Fruit fly (Drosophila melanogaster): ENCODE measurements around the gene Pgant6.

The Pgant6 gene

DNA sequence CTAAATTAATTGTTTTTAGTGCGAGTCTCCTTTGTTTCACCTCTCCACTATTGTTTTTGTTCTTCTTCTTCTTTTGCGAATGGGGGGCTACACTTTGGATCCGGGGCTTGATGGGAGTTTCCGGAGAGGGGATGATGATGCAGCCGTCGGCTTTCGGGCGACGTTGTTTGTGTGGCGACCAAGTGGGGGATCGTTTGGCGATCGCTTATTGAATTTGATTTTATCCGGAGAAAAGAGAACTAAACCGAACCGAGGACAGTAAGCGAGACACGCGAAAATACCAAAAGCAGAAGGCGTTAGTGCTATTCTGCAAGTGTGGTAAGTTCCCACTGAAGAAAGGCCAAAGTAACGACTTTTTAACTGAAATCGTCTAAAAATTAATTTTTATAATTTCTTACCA is 10.0 kb upstream of the Pgant6 start, which contains the start of gene AhcyL1:
Gene AhcyL1, minus strand, starts transcription at position 281 of the 400 bp plus-strand sequence.
- TF ChIP-seq toe (GFP tag; optimal IDR thresholded peaks at IDR 0.05) (no peak), CG33017 (tag; optimal IDR thresholded peaks at IDR 0.05) (peak; percentile 2), pad (GFP tag; optimal IDR thresholded peaks at IDR 0.05) (peak; percentile 7), cnc (optimal IDR thresholded peaks at IDR 0.05) (no peak), CG11617 (GFP tag; optimal IDR thresholded peaks at IDR 0.05) (peak; percentile 31), bab1 (GFP tag; optimal IDR thresholded peaks at IDR 0.05) (peak; percentile 81), CG12768 (GFP tag; optimal IDR thresholded peaks at IDR 0.05) (peak; percentile 66)

DNA sequence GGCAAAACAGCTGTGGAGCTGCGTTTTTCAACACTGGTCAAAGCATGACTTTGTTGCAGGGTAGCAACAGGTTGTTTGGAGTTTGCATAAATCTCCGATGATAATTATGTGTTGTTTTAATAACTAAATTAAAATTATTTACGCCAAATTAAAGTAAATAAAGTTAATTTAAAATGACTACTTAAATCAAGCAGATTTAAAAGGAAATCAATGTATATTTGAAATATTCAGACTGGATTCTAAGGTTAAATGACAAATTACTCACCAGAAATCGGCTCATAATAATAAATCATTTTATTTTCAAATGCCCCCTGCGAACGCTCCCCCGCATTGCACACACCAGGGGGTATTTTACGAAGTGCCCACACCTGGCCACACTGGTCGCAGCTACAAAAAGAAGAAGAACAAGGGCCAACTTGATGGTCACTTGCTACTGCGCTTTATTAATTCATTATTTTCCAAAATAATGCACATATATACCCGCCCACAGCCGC is 8.0 kb upstream of the Pgant6 start, which contains the start of the genes CG12093 and Atg2:
Gene CG12093, minus strand, starts transcription at position 40 of the 494 bp plus-strand sequence.
Gene Atg2, plus strand, starts transcription at position 371 of the 494 bp plus-strand sequence.
- TF ChIP-seq tj (GFP tag; optimal IDR thresholded peaks at IDR 0.05), result peak; percentile 85
- TF ChIP-seq Crg-1 (GFP tag; optimal IDR thresholded peaks at IDR 0.05), result peak; percentile 92
- peak; percentile 95 for TF ChIP-seq CG33017 (tag; optimal IDR thresholded peaks at IDR 0.05)
- peak; percentile 95 for TF ChIP-seq bab1 (GFP tag; optimal IDR thresholded peaks at IDR 0.05)
- TF ChIP-seq ovo (GFP tag; optimal IDR thresholded peaks at IDR 0.05), result peak; percentile 88
- TF ChIP-seq cnc (optimal IDR thresholded peaks at IDR 0.05), result no peak
- TF ChIP-seq Clk (GFP tag; optimal IDR thresholded peaks at IDR 0.05), result peak; percentile 89
- TF ChIP-seq CG11617 (GFP tag; optimal IDR thresholded peaks at IDR 0.05), result peak; percentile 96
- TF ChIP-seq toe (GFP tag; optimal IDR thresholded peaks at IDR 0.05), result peak; percentile 92
- TF ChIP-seq CG1620 (GFP tag; optimal IDR thresholded peaks at IDR 0.05), result peak; percentile 95
- peak; percentile 97 for TF ChIP-seq CG7101 (tag; optimal IDR thresholded peaks at IDR 0.05)
- no peak for TF ChIP-seq CG5204 (GFP tag; optimal IDR thresholded peaks at IDR 0.05)
- peak; percentile 84 for TF ChIP-seq Hr96 (GFP tag; optimal IDR thresholded peaks at IDR 0.05)
- peak; percentile 88 for TF ChIP-seq Mnt (GFP tag; optimal IDR thresholded peaks at IDR 0.05)
- TF ChIP-seq cic (GFP tag; optimal IDR thresholded peaks at IDR 0.05), result peak; percentile 72
- no peak for TF ChIP-seq kay (GFP tag; ENCODE audit: borderline replicate concordance)
- peak; percentile 82 for TF ChIP-seq pad (GFP tag; optimal IDR thresholded peaks at IDR 0.05)
- TF ChIP-seq CG12768 (GFP tag; optimal IDR thresholded peaks at IDR 0.05), result peak; percentile 94
- TF ChIP-seq CG14711 (tag; optimal IDR thresholded peaks at IDR 0.05), result peak; percentile 88
- TF ChIP-seq CG7045 (GFP tag; optimal IDR thresholded peaks at IDR 0.05), result peak; percentile 95

DNA sequence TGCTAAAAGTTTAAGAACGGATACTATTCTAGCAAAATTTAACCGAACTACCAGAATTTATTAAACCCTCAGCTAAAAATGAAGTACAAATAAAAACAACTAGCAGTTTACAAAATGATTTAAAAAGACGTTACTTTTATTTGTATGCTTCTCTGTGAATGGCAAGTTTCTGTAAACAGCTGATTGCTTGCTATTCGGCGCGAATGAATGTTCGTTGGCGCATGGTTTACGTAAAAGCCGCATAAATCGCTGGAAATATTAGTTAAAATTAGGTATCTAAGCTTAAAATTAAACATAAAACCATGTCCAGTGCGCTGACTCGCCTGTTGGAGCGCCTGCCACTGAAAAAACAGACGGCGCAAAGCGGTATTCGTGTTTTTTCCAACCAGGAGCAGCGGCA is 1.3 kb upstream of the Pgant6 start, which contains the start of gene mRpS35:
Gene mRpS35, plus strand, starts transcription at position 189 of the 400 bp plus-strand sequence.
- peak; percentile 0 for TF ChIP-seq Mnt (GFP tag; optimal IDR thresholded peaks at IDR 0.05)
- no peak for TF ChIP-seq bab1 (GFP tag; optimal IDR thresholded peaks at IDR 0.05)

DNA sequence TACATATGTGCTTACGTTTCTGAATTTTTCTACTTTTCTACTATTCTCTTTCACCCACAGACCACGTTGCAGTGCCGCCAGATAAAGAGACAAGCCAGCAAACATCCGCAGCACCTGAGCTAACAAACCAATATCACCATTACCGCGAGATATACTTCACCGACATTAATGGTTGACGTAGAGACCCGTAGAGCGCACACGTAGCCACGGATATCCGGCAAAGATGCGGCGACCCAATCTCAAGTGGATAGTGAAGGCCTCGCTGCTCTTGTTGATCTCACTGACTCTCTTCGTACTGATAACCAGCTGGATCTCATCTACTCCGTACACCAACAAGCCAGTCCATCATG is 598 bp downstream of the Pgant6 start:
- TF ChIP-seq Hr96 (GFP tag; optimal IDR thresholded peaks at IDR 0.05) (no peak), cic (GFP tag; optimal IDR thresholded peaks at IDR 0.05) (peak; percentile 29)

DNA sequence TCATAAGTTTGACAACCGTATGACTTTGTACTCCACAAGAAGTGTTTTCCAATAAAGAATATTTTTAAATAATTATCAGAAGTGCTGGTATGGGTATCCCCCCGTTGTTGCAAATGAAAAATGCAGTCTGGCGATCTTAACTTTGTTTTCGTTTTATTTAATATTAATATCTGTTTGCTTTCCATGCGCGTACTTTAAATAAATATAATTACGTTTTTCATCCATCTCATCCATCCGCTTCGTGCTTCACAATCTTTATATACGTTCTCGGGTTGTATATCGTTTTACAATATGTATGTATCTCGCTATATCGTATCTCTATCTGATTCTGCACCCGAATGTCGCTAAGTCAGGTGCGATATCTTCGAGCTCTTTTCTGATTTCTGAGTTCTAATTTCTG is 3.9 kb downstream of the Pgant6 start:
- TF ChIP-seq CG7101 (tag; optimal IDR thresholded peaks at IDR 0.05) (no peak), Crg-1 (GFP tag; optimal IDR thresholded peaks at IDR 0.05) (no peak), CG14711 (tag; optimal IDR thresholded peaks at IDR 0.05) (no peak), ovo (GFP tag; optimal IDR thresholded peaks at IDR 0.05) (no peak), kay (GFP tag; ENCODE audit: borderline replicate concordance) (peak; percentile 93), Hr96 (GFP tag; optimal IDR thresholded peaks at IDR 0.05) (no peak), pad (GFP tag; optimal IDR thresholded peaks at IDR 0.05) (no peak), cnc (optimal IDR thresholded peaks at IDR 0.05) (no peak)

DNA sequence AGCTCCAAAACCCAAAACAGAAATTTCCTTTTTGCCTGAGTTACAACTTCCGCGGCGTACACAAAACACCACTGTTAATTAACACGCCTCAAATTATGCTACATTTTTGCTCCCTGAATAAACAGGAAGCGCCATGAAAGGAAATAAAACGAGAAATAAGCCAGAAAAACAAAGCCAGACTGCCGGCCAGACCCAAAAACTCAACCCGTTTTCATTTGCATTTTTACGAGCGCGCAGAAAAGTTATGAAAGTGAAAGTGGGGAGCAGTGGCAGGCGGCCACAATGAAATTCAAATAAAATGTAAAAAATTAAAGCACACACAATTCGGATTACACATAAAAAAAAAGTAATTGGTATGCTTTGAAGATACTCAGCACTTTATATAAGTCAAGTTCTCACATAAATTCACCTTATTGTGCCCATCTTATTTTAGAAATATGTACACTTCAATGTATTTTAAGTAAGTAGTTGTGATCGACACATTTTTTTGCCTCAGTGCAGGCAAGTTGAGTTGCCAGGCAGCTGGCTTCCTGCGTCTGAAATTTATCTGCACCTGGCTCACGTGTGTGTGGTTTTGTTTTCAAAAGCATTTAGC is 13.4 kb downstream of the Pgant6 start:
- TF ChIP-seq CG33017 (tag; optimal IDR thresholded peaks at IDR 0.05) (no peak), Clk (GFP tag; optimal IDR thresholded peaks at IDR 0.05) (no peak), ovo (GFP tag; optimal IDR thresholded peaks at IDR 0.05) (no peak), tj (GFP tag; optimal IDR thresholded peaks at IDR 0.05) (no peak), pad (GFP tag; optimal IDR thresholded peaks at IDR 0.05) (no peak), Hr96 (GFP tag; optimal IDR thresholded peaks at IDR 0.05) (no peak), CG5204 (GFP tag; optimal IDR thresholded peaks at IDR 0.05) (no peak), Crg-1 (GFP tag; optimal IDR thresholded peaks at IDR 0.05) (no peak), CG7101 (tag; optimal IDR thresholded peaks at IDR 0.05) (no peak), toe (GFP tag; optimal IDR thresholded peaks at IDR 0.05) (no peak)

DNA sequence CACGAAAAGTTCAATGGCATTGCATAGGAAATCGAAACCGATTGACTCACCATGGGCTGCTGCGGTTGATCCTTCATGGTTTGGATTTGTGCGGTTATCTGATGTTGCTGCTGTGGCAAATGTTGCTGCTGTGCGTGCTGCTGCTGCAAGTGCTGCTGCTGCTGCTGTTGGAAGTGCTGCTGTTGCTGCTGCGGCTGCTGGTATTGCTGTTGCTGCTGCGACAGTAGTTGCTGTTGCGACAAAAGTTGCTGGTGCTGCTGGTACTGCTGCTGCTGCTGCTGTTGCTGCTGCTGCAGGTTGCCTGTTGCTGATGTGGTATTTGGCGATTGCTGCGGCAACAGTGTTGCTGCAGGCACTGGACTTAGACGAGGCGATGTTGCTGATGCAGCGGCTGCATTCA is 14.2 kb downstream of the Pgant6 start:
- no peak for TF ChIP-seq Mnt (GFP tag; optimal IDR thresholded peaks at IDR 0.05)
- TF ChIP-seq CG12768 (GFP tag; optimal IDR thresholded peaks at IDR 0.05), result no peak
- no peak for TF ChIP-seq Clk (GFP tag; optimal IDR thresholded peaks at IDR 0.05)
- no peak for TF ChIP-seq Crg-1 (GFP tag; optimal IDR thresholded peaks at IDR 0.05)
- no peak for TF ChIP-seq ovo (GFP tag; optimal IDR thresholded peaks at IDR 0.05)
- TF ChIP-seq pad (GFP tag; optimal IDR thresholded peaks at IDR 0.05), result no peak
- no peak for TF ChIP-seq CG1620 (GFP tag; optimal IDR thresholded peaks at IDR 0.05)
- TF ChIP-seq toe (GFP tag; optimal IDR thresholded peaks at IDR 0.05), result no peak
